Worm (Caenorhabditis elegans): ENCODE measurements around the gene R13D7.2.

ce11 chrV:7451421-7451820, 41.7 kb downstream of the R13D7.2 start, which contains the start of gene try-11:
- TF ChIP-seq alr-1 (tag; optimal IDR thresholded peaks at IDR 0.05), result no peak
- TF ChIP-seq ama-1 (optimal IDR thresholded peaks at IDR 0.05), result no peak
